Worm (Caenorhabditis elegans) whole organism, young adult: ENCODE measurements around the gene Y22F5A.11.

ENCODE experiments used
- T26A5.8 ChIP-seq: sonication (generic microtip); optimal IDR thresholded peaks from 2 replicates; lab custom pipeline; 2016; ENCODE audit warnings: missing genetic modification characterization, missing compliant biosample characterization
- rpc-1 ChIP-seq, 2 experiments: fragments of 150-350 bp in 1 of 2; sonication (generic microtip) in 1 of 2; optimal IDR thresholded peaks; 2 replicates each; lab custom pipeline; 2014 to 2018; ENCODE audit warnings: missing biosample characterization in 1 of 2, missing genetic modification characterization in 1 of 2, missing genetic modification reagents in 1 of 2, missing genotype in 1 of 2

- TF ChIP-seq T26A5.8 (tag; lab: Kevin White, UChicago) (no peak), rpc-1 (optimal IDR thresholded peaks at IDR 0.05; lab: Kevin White, UChicago) (no peak), rpc-1 (tag; optimal IDR thresholded peaks at IDR 0.05; lab: Kevin White, UChicago) (no peak)
Measured at ce11 chrV:10248255-10248979, 27.0 kb downstream of the Y22F5A.11 start, which contains the start of gene akt-1.
